Fruit fly (Drosophila melanogaster) whole organism, embryonic: ENCODE measurements around the gene CG2021.

Experiments used
- Antp ChIP-seq: fragments of 200-800 bp; sonication (Bioruptor generic); optimal IDR thresholded peaks from 3 replicates; lab custom pipeline; 2016; ENCODE audit warnings: missing biosample characterization, missing genetic modification characterization
- Awh ChIP-seq: fragments of 200-800 bp; sonication (Bioruptor generic); IDR thresholded peaks from 2 replicates; pipeline ENCODE4, ENCODE4 v1.3.6; 2022; ENCODE audit warnings: missing biosample characterization, missing genetic modification characterization
- B-H1 ChIP-seq: fragments of 200-800 bp; sonication (Bioruptor generic); IDR thresholded peaks from 3 replicates; pipeline ENCODE4 v1.3.6; 2022; ENCODE audit warnings: missing biosample characterization, missing genetic modification characterization
- B-H2 ChIP-seq: fragments of 200-800 bp; sonication (Bioruptor generic); optimal IDR thresholded peaks from 2 replicates; lab custom pipeline; 2018; ENCODE audit warnings: missing biosample characterization, mild to moderate bottlenecking, missing genetic modification characterization
- CG10147 ChIP-seq: fragments of 200-800 bp; sonication (Bioruptor generic); optimal IDR thresholded peaks from 2 replicates; lab custom pipeline; 2019; ENCODE audit warnings: missing biosample characterization, mild to moderate bottlenecking, missing genetic modification characterization, moderate library complexity
- CG10543 ChIP-seq: fragments of 200-800 bp; sonication (Bioruptor generic); optimal IDR thresholded peaks from 3 replicates; lab custom pipeline; 2017; ENCODE audit warnings: missing biosample characterization, mild to moderate bottlenecking, missing genetic modification characterization, moderate library complexity
- CG10565 ChIP-seq: fragments of 200-800 bp; sonication (Bioruptor generic); optimal IDR thresholded peaks from 3 replicates; lab custom pipeline; 2016; ENCODE audit warnings: missing biosample characterization, mild to moderate bottlenecking, missing genetic modification characterization
- CG11093 ChIP-seq: fragments of 200-800 bp; sonication (Bioruptor generic); IDR thresholded peaks from 3 replicates; pipeline ENCODE4 v1.3.6; 2022; ENCODE audit warnings: missing biosample characterization, missing genetic modification characterization
- CG11398 ChIP-seq: fragments of 200-800 bp; sonication (Bioruptor generic); optimal IDR thresholded peaks from 2 replicates; lab custom pipeline; 2016; ENCODE audit warnings: missing biosample characterization, missing genetic modification characterization
- CG11560 ChIP-seq: fragments of 200-800 bp; sonication (Bioruptor generic); IDR thresholded peaks from 3 replicates; pipeline ENCODE4 v1.3.6; 2022; ENCODE audit warnings: missing biosample characterization, missing genetic modification characterization
- CG12299 ChIP-seq: fragments of 200-800 bp; sonication (Bioruptor generic); optimal IDR thresholded peaks from 2 replicates; lab custom pipeline; 2018; ENCODE audit warnings: missing biosample characterization, mild to moderate bottlenecking, missing genetic modification characterization
- CG13296 ChIP-seq: fragments of 200-800 bp; sonication (Bioruptor generic); optimal IDR thresholded peaks from 3 replicates; lab custom pipeline; 2018; ENCODE audit warnings: missing biosample characterization, mild to moderate bottlenecking, missing genetic modification characterization
- CG2120 ChIP-seq: fragments of 200-800 bp; sonication (Bioruptor generic); optimal IDR thresholded peaks from 3 replicates; lab custom pipeline; 2016; ENCODE audit warnings: missing biosample characterization, missing genetic modification characterization
- CG2202 ChIP-seq: fragments of 200-800 bp; sonication (Bioruptor generic); optimal IDR thresholded peaks from 2 replicates; lab custom pipeline; 2018; ENCODE audit warnings: missing biosample characterization, mild to moderate bottlenecking, missing genetic modification characterization
- CG30403 ChIP-seq: fragments of 200-800 bp; sonication (Bioruptor generic); optimal IDR thresholded peaks from 3 replicates; lab custom pipeline; 2016; ENCODE audit warnings: missing biosample characterization, missing genetic modification characterization
- CG3847 ChIP-seq: fragments of 200-800 bp; sonication (Bioruptor generic); IDR thresholded peaks from 2 replicates; pipeline ENCODE4 v1.3.6; 2022; ENCODE audit warnings: missing biosample characterization, missing genetic modification characterization
- CG7928 ChIP-seq: fragments of 200-800 bp; sonication (Bioruptor generic); optimal IDR thresholded peaks from 2 replicates; lab custom pipeline; 2017; ENCODE audit warnings: missing biosample characterization, mild to moderate bottlenecking, missing genetic modification characterization
- CG8089 ChIP-seq: fragments of 200-800 bp; sonication (Bioruptor generic); optimal IDR thresholded peaks from 3 replicates; lab custom pipeline; 2016; ENCODE audit warnings: missing biosample characterization, missing genetic modification characterization
- CG8281 ChIP-seq: fragments of 200-800 bp; sonication (Bioruptor generic); optimal IDR thresholded peaks from 2 replicates; lab custom pipeline; 2018; ENCODE audit warnings: missing biosample characterization, mild to moderate bottlenecking, missing genetic modification characterization, moderate library complexity
- CG8290 ChIP-seq, 3 experiments: fragments of 200-800 bp; sonication (Bioruptor generic); optimal IDR thresholded peaks; 2 replicates each; lab custom pipeline; 2016 to 2019; ENCODE audit warnings: missing biosample characterization in 3 of 3, missing genetic modification characterization in 3 of 3, mild to moderate bottlenecking in 2 of 3, moderate library complexity in 1 of 3
- Hey ChIP-seq: fragments of 200-800 bp; sonication (Bioruptor generic); optimal IDR thresholded peaks from 3 replicates; lab custom pipeline; 2018; ENCODE audit warnings: missing biosample characterization, mild to moderate bottlenecking, missing genetic modification characterization
- Meics ChIP-seq: fragments of 200-800 bp; sonication (Bioruptor generic); optimal IDR thresholded peaks from 2 replicates; lab custom pipeline; 2017; ENCODE audit warnings: missing biosample characterization, mild to moderate bottlenecking, missing genetic modification characterization
- Mrtf ChIP-seq: fragments of 200-800 bp; sonication (Bioruptor generic); IDR thresholded peaks from 3 replicates; pipeline ENCODE4 v1.3.6; 2022; ENCODE audit warnings: missing biosample characterization, missing genetic modification characterization
- NC2α ChIP-seq: fragments of 200-800 bp; sonication (Bioruptor generic); optimal IDR thresholded peaks from 2 replicates; lab custom pipeline; 2016; ENCODE audit warnings: missing biosample characterization, missing genetic modification characterization
- NK7.1 ChIP-seq: fragments of 200-800 bp; sonication (Bioruptor generic); optimal IDR thresholded peaks from 3 replicates; lab custom pipeline; 2016; ENCODE audit warnings: missing biosample characterization, missing genetic modification characterization
- Neu2 ChIP-seq: fragments of 200-800 bp; sonication (Bioruptor generic); optimal IDR thresholded peaks from 3 replicates; lab custom pipeline; 2016; ENCODE audit warnings: missing biosample characterization, missing genetic modification characterization, borderline replicate concordance
- Nf-YC ChIP-seq: fragments of 200-800 bp; optimal IDR thresholded peaks from 3 replicates; lab custom pipeline; 2019; ENCODE audit warnings: missing biosample characterization, mild to moderate bottlenecking, missing genetic modification characterization, moderate library complexity
- Ravus ChIP-seq: fragments of 200-800 bp; sonication (Bioruptor generic); IDR thresholded peaks from 2 replicates; pipeline ENCODE4 v1.3.6; 2022; ENCODE audit warnings: missing biosample characterization, missing genetic modification characterization
- YL-1 ChIP-seq: fragments of 200-800 bp; sonication (Bioruptor generic); optimal IDR thresholded peaks from 3 replicates; lab custom pipeline; 2017; ENCODE audit warnings: missing biosample characterization, mild to moderate bottlenecking, missing genetic modification characterization
- al ChIP-seq: fragments of 200-800 bp; sonication (Bioruptor generic); IDR thresholded peaks from 2 replicates; pipeline ENCODE4 v1.3.6; 2022; ENCODE audit warnings: missing biosample characterization, missing genetic modification characterization
- br ChIP-seq: fragments of >200 bp; optimal IDR thresholded peaks from 2 replicates; lab custom pipeline; 2017
- chinmo ChIP-seq: fragments of 200-800 bp; sonication (Bioruptor generic); IDR thresholded peaks from 4 replicates; pipeline ENCODE4 v1.3.6; 2022; ENCODE audit warnings: missing biosample characterization, missing genetic modification characterization; ENCODE audit not compliant: partially characterized antibody
- cwo ChIP-seq: fragments of 200-800 bp; sonication (Bioruptor generic); optimal IDR thresholded peaks from 3 replicates; lab custom pipeline; 2017; ENCODE audit warnings: missing biosample characterization, missing genetic modification characterization, mild to moderate bottlenecking, moderate library complexity, missing genetic modification reagents
- da ChIP-seq: fragments of 200-800 bp; sonication (Bioruptor generic); optimal IDR thresholded peaks from 2 replicates; lab custom pipeline; 2016; ENCODE audit warnings: missing biosample characterization, missing genetic modification characterization
- esg ChIP-seq: fragments of 200-800 bp; sonication (Bioruptor generic); conservative IDR thresholded peaks from 2 replicates; pipeline ENCODE4 v1.3.6; 2022; ENCODE audit warnings: missing biosample characterization, missing genetic modification characterization
- fd64A ChIP-seq: fragments of 200-800 bp; sonication (Bioruptor generic); optimal IDR thresholded peaks from 3 replicates; lab custom pipeline; 2018; ENCODE audit warnings: missing biosample characterization, mild to moderate bottlenecking, missing genetic modification characterization
- gcm2 ChIP-seq: fragments of 200-800 bp; sonication (Bioruptor generic); optimal IDR thresholded peaks from 2 replicates; lab custom pipeline; 2016; ENCODE audit warnings: missing biosample characterization, missing genetic modification characterization
- h ChIP-seq: fragments of >200 bp; optimal IDR thresholded peaks from 2 replicates; lab custom pipeline; 2017
- ham ChIP-seq: fragments of 200-800 bp; sonication (Bioruptor generic); IDR thresholded peaks from 2 replicates; pipeline ENCODE4 v1.3.6; 2022; ENCODE audit warnings: missing biosample characterization, missing genetic modification characterization
- hbn ChIP-seq: fragments of 200-800 bp; sonication (Bioruptor generic); IDR thresholded peaks from 2 replicates; pipeline ENCODE4 v1.3.6; 2022; ENCODE audit warnings: missing biosample characterization, missing genetic modification characterization; ENCODE audit not compliant: partially characterized antibody
- ken ChIP-seq: fragments of 200-800 bp; sonication (Bioruptor generic); IDR thresholded peaks from 3 replicates; pipeline ENCODE4 v1.3.6; 2022; ENCODE audit warnings: missing biosample characterization, missing genetic modification characterization
- kni ChIP-seq: fragments of 200-800 bp; sonication (Bioruptor generic); optimal IDR thresholded peaks from 3 replicates; lab custom pipeline; 2017; ENCODE audit warnings: mild to moderate bottlenecking, missing biosample characterization, missing genetic modification reagents, missing genetic modification characterization
- lola ChIP-seq, 3 experiments: fragments of >200 bp in 2 of 3; fragments of 200-800 bp in 1 of 3; sonication (Bioruptor generic) in 1 of 3; optimal IDR thresholded peaks; 2 replicates each; lab custom pipeline; 2017 to 2019; ENCODE audit warnings: missing biosample characterization in 3 of 3, missing genetic modification characterization in 3 of 3, mild to moderate bottlenecking in 1 of 3, moderate library complexity in 1 of 3
- mirr ChIP-seq: fragments of 200-800 bp; sonication (Bioruptor generic); optimal IDR thresholded peaks from 3 replicates; lab custom pipeline; 2018; ENCODE audit warnings: missing biosample characterization, mild to moderate bottlenecking, missing genetic modification characterization
- p53 ChIP-seq: fragments of 200-800 bp; sonication (Bioruptor generic); optimal IDR thresholded peaks from 2 replicates; lab custom pipeline; 2016; ENCODE audit warnings: missing biosample characterization, missing genetic modification characterization
- peb ChIP-seq: fragments of 200-800 bp; sonication (Bioruptor generic); IDR thresholded peaks from 2 replicates; pipeline ENCODE4 v1.3.6; 2022; ENCODE audit warnings: missing biosample characterization, missing genetic modification characterization
- slou ChIP-seq: fragments of 200-800 bp; sonication (Bioruptor generic); optimal IDR thresholded peaks from 3 replicates; lab custom pipeline; 2016; ENCODE audit warnings: missing biosample characterization, missing genetic modification characterization
- sna ChIP-seq: fragments of 200-800 bp; sonication (Bioruptor generic); IDR thresholded peaks from 2 replicates; pipeline ENCODE4 v1.3.6; 2022; ENCODE audit warnings: missing biosample characterization, missing genetic modification characterization; ENCODE audit not compliant: partially characterized antibody
- tap ChIP-seq: fragments of 200-800 bp; optimal IDR thresholded peaks from 3 replicates; lab custom pipeline; 2019; ENCODE audit warnings: missing biosample characterization, mild to moderate bottlenecking, missing genetic modification characterization, moderate library complexity
- toy ChIP-seq: fragments of 200-800 bp; sonication (Bioruptor generic); IDR thresholded peaks from 2 replicates; pipeline ENCODE4 v1.3.6; 2022; ENCODE audit warnings: missing biosample characterization, missing genetic modification characterization
- tup ChIP-seq: fragments of 200-800 bp; sonication (Bioruptor generic); optimal IDR thresholded peaks from 2 replicates; lab custom pipeline; 2016; ENCODE audit warnings: missing biosample characterization, mild to moderate bottlenecking, missing genetic modification characterization, moderate library complexity
- vvl ChIP-seq: fragments of 200-800 bp; sonication (Bioruptor generic); IDR thresholded peaks from 2 replicates; pipeline ENCODE4 v1.3.6; 2022; ENCODE audit warnings: missing biosample characterization, missing genetic modification characterization
- z ChIP-seq: fragments of 200-800 bp; sonication (Bioruptor generic); IDR thresholded peaks from 3 replicates; pipeline ENCODE4 v1.3.6; 2022; ENCODE audit warnings: missing biosample characterization, missing genetic modification characterization

The CG2021 gene

dm6 chr3L:1818834-1819233 is 41.6 kb upstream of the CG2021 start (continued):
- TF ChIP-seq ken = no peak
- peak; percentile 48 for TF ChIP-seq kni
- TF ChIP-seq B-H1 (GFP tag; lab: Robert Waterston, UW) = no peak
- TF ChIP-seq z = no peak
- no peak for TF ChIP-seq YL-1 (GFP tag; lab: Kevin White, UChicago)
- TF ChIP-seq CG12299 = no peak
- TF ChIP-seq chinmo = peak; percentile 96
- no peak for TF ChIP-seq vvl (GFP tag; lab: Robert Waterston, UW)
- TF ChIP-seq ham (GFP tag; lab: Robert Waterston, UW) = no peak
- no peak for TF ChIP-seq Meics
- no peak for TF ChIP-seq NC2α (GFP tag; lab: Kevin White, UChicago)
- no peak for TF ChIP-seq CG8281 (tag; lab: Kevin White, UChicago)
- TF ChIP-seq Mrtf = no peak
- no peak for TF ChIP-seq CG10565 (GFP tag; lab: Kevin White, UChicago)
- no peak for TF ChIP-seq CG11093 (GFP tag; lab: Robert Waterston, UW)
- no peak for TF ChIP-seq CG3847
- no peak for TF ChIP-seq br (lab: Kevin White, UChicago)
- no peak for TF ChIP-seq CG2202 (tag; lab: Kevin White, UChicago)
- TF ChIP-seq CG13296 (GFP tag; lab: Kevin White, UChicago) = no peak
- TF ChIP-seq slou (GFP tag; lab: Kevin White, UChicago) = no peak
- no peak for TF ChIP-seq p53 (GFP tag; lab: Kevin White, UChicago)
- TF ChIP-seq Hey (tag; lab: Kevin White, UChicago) = no peak
- TF ChIP-seq Awh (GFP tag; lab: Robert Waterston, UW) = no peak
- TF ChIP-seq Ravus (GFP tag; lab: Robert Waterston, UW) = no peak
- peak; percentile 20 for TF ChIP-seq mirr (GFP tag; lab: Kevin White, UChicago)
- no peak for TF ChIP-seq da
- peak; percentile 25 for TF ChIP-seq cwo
- no peak for TF ChIP-seq sna (GFP tag; lab: Robert Waterston, UW)
- peak; percentile 10 for TF ChIP-seq CG10543 (GFP tag; lab: Kevin White, UChicago)
- no peak for TF ChIP-seq esg (GFP tag; lab: Robert Waterston, UW)
- no peak for TF ChIP-seq h (lab: Kevin White, UChicago)
- TF ChIP-seq CG8089 (GFP tag; lab: Kevin White, UChicago) = no peak
- peak; percentile 35 for TF ChIP-seq B-H2 (GFP tag; lab: Kevin White, UChicago)
- no peak for TF ChIP-seq hbn (GFP tag; lab: Robert Waterston, UW)
- TF ChIP-seq CG11398 (GFP tag; lab: Kevin White, UChicago) = no peak
- no peak for TF ChIP-seq CG7928 (GFP tag; lab: Kevin White, UChicago)
- no peak for TF ChIP-seq lola (GFP tag; optimal IDR thresholded peaks at IDR 0.05; lab: Kevin White, UChicago)
- no peak for TF ChIP-seq Antp
- no peak for TF ChIP-seq toy (GFP tag; lab: Robert Waterston, UW)
- TF ChIP-seq Nf-YC (tag; lab: Kevin White, UChicago) = no peak
- TF ChIP-seq fd64A (GFP tag; lab: Kevin White, UChicago) = no peak
- TF ChIP-seq NK7.1 (GFP tag; lab: Kevin White, UChicago) = no peak
- TF ChIP-seq tup (GFP tag; lab: Kevin White, UChicago) = no peak
- TF ChIP-seq CG10147 (GFP tag; lab: Kevin White, UChicago) = no peak
- no peak for TF ChIP-seq CG8290 (GFP tag; optimal IDR thresholded peaks at IDR 0.05; lab: Kevin White, UChicago)
- TF ChIP-seq CG8290 (tag; optimal IDR thresholded peaks at IDR 0.05; lab: Kevin White, UChicago) = no peak
- no peak for TF ChIP-seq CG2120
- TF ChIP-seq peb (GFP tag; lab: Robert Waterston, UW) = no peak
- no peak for TF ChIP-seq CG11560 (tag; lab: Robert Waterston, UW)
- no peak for TF ChIP-seq tap (tag; lab: Kevin White, UChicago)
- no peak for TF ChIP-seq CG30403 (GFP tag; lab: Kevin White, UChicago)
- no peak for TF ChIP-seq gcm2 (GFP tag; lab: Kevin White, UChicago)
- no peak for TF ChIP-seq al
- no peak for TF ChIP-seq Neu2 (GFP tag; lab: Kevin White, UChicago)
